Worm (Caenorhabditis elegans) whole organism, L1 larva: ENCODE data around the gene nep-26.

ENCODE experiments used
- C16A3.4 ChIP-seq: fragments of 150-350 bp; optimal IDR thresholded peaks from 2 replicates; lab custom pipeline; 2014; ENCODE audit warnings: missing biosample characterization, missing genetic modification characterization
- C34B4.2 ChIP-seq: sonication (generic microtip); optimal IDR thresholded peaks from 2 replicates; lab custom pipeline; 2017; ENCODE audit warnings: mild to moderate bottlenecking, missing genetic modification characterization, missing compliant biosample characterization
- F16B12.6 ChIP-seq: fragments of 150-350 bp; optimal IDR thresholded peaks from 2 replicates; lab custom pipeline; 2014; ENCODE audit warnings: missing biosample characterization, missing genetic modification characterization
- blmp-1 ChIP-seq: fragments of 150-350 bp; optimal IDR thresholded peaks from 2 replicates; lab custom pipeline; 2014; ENCODE audit warnings: missing biosample characterization, missing genetic modification characterization
- ceh-63 ChIP-seq: fragments of 200-800 bp; sonication (Bioruptor generic); optimal IDR thresholded peaks from 2 replicates; lab custom pipeline; 2018; ENCODE audit warnings: mild to moderate bottlenecking, missing genetic modification characterization, missing compliant biosample characterization
- ceh-8 ChIP-seq: fragments of 200-800 bp; sonication (Bioruptor generic); optimal IDR thresholded peaks from 2 replicates; lab custom pipeline; 2018; ENCODE audit warnings: mild to moderate bottlenecking, missing genetic modification characterization, moderate library complexity, missing compliant biosample characterization
- ceh-88 ChIP-seq: fragments of 200-800 bp; sonication (Bioruptor generic); IDR thresholded peaks from 2 replicates; pipeline ENCODE4 v1.3.6; 2022; ENCODE audit warnings: missing genetic modification characterization, missing compliant biosample characterization
- dpl-1 ChIP-seq, 3 experiments: fragments of 150-350 bp in 2 of 3; sonication (generic microtip) in 1 of 3; optimal IDR thresholded peaks; 2 replicates each; lab custom pipeline; 2014 to 2017; ENCODE audit warnings: missing biosample characterization in 3 of 3, missing genetic modification characterization in 3 of 3, missing genetic modification reagents in 3 of 3
- dsc-1 ChIP-seq: sonication (generic microtip); optimal IDR thresholded peaks from 2 replicates; lab custom pipeline; 2016; ENCODE audit warnings: mild to moderate bottlenecking, missing genetic modification characterization, missing compliant biosample characterization
- efl-1 ChIP-seq, 4 experiments: fragments of 150-350 bp; optimal IDR thresholded peaks in 3 of 4; peaks in 1 of 4; 1 replicate in 1 of 4; 2 replicates in 3 of 4; lab custom pipeline; 2014; ENCODE audit warnings: missing biosample characterization in 2 of 4, missing genetic modification characterization in 2 of 4, missing genetic modification reagents in 2 of 4
- egl-13 ChIP-seq: sonication (generic microtip); optimal IDR thresholded peaks from 2 replicates; lab custom pipeline; 2016; ENCODE audit warnings: missing genotype, missing genetic modification reagents, missing genetic modification characterization, missing compliant biosample characterization
- fos-1 ChIP-seq: fragments of 150-350 bp; optimal IDR thresholded peaks from 2 replicates; lab custom pipeline; 2014; ENCODE audit warnings: missing biosample characterization, missing genetic modification characterization
- hlh-17 ChIP-seq: fragments of 200-800 bp; sonication (Bioruptor generic); optimal IDR thresholded peaks from 2 replicates; lab custom pipeline; 2018; ENCODE audit warnings: missing genetic modification characterization, mild to moderate bottlenecking, missing compliant biosample characterization, moderate library complexity, borderline replicate concordance
- hpl-2 ChIP-seq: fragments of 150-350 bp; optimal IDR thresholded peaks from 2 replicates; lab custom pipeline; 2014; ENCODE audit warnings: missing biosample characterization, missing genetic modification reagents, missing genetic modification characterization
- irx-1 ChIP-seq: sonication (generic microtip); optimal IDR thresholded peaks from 2 replicates; lab custom pipeline; 2016; ENCODE audit warnings: missing genetic modification characterization, missing compliant biosample characterization
- isw-1 ChIP-seq: fragments of 200-800 bp; sonication (Bioruptor generic); IDR thresholded peaks from 2 replicates; pipeline ENCODE4 v1.3.6; 2022; ENCODE audit warnings: missing genetic modification characterization, missing compliant biosample characterization
- lin-15B ChIP-seq: fragments of 150-350 bp; sonication (generic microtip); optimal IDR thresholded peaks from 3 replicates; lab custom pipeline; 2014; ENCODE audit warnings: missing biosample characterization, missing genetic modification characterization
- lin-39 ChIP-seq: fragments of 150-350 bp; optimal IDR thresholded peaks from 2 replicates; lab custom pipeline; 2014; ENCODE audit warnings: missing biosample characterization, missing genetic modification reagents, missing genetic modification characterization
- mab-9 ChIP-seq: fragments of 200-800 bp; sonication (Bioruptor generic); IDR thresholded peaks from 2 replicates; pipeline ENCODE4 v1.3.6; 2022; ENCODE audit warnings: missing genetic modification reagents, missing genetic modification characterization, missing compliant biosample characterization
- mdl-1 ChIP-seq, 2 experiments: fragments of 150-350 bp; optimal IDR thresholded peaks; 2 replicates each; lab custom pipeline; 2014 to 2017; ENCODE audit warnings: missing biosample characterization in 2 of 2, missing genetic modification characterization in 2 of 2, inconsistent platforms in 1 of 2
- nhr-11 ChIP-seq: fragments of 150-350 bp; optimal IDR thresholded peaks from 2 replicates; lab custom pipeline; 2014; ENCODE audit warnings: missing biosample characterization, missing genetic modification characterization
- nhr-19 ChIP-seq: fragments of 200-800 bp; sonication (Bioruptor generic); conservative IDR thresholded peaks from 2 replicates; pipeline ENCODE4 v1.3.6; 2022; ENCODE audit warnings: missing genetic modification characterization, missing compliant biosample characterization
- nhr-20 ChIP-seq: sonication (generic microtip); optimal IDR thresholded peaks from 2 replicates; lab custom pipeline; 2016; ENCODE audit warnings: mild to moderate bottlenecking, missing genetic modification characterization, missing compliant biosample characterization
- nhr-28 ChIP-seq: fragments of 150-350 bp; optimal IDR thresholded peaks from 2 replicates; lab custom pipeline; 2014; ENCODE audit warnings: missing biosample characterization, missing genetic modification characterization
- nhr-71 ChIP-seq: sonication (generic microtip); optimal IDR thresholded peaks from 2 replicates; lab custom pipeline; 2016; ENCODE audit warnings: mild to moderate bottlenecking, missing genetic modification characterization, moderate library complexity, missing compliant biosample characterization
- nhr-77 ChIP-seq: fragments of 150-350 bp; optimal IDR thresholded peaks from 2 replicates; lab custom pipeline; 2014; ENCODE audit warnings: missing biosample characterization, missing genetic modification characterization
- nhr-85 ChIP-seq: sonication (generic microtip); peaks from one replicate; lab custom pipeline; 2016; ENCODE audit warnings: missing genetic modification characterization, inconsistent platforms, missing compliant biosample characterization
- pqm-1 ChIP-seq: sonication (generic microtip); optimal IDR thresholded peaks from 3 replicates; lab custom pipeline; 2017; ENCODE audit warnings: missing biosample characterization, missing genetic modification characterization
- rnt-1 ChIP-seq: sonication (generic microtip); optimal IDR thresholded peaks from 2 replicates; lab custom pipeline; 2016; ENCODE audit warnings: mild to moderate bottlenecking, missing genetic modification characterization, moderate library complexity, missing compliant biosample characterization
- snpc-4 ChIP-seq: fragments of 150-350 bp; optimal IDR thresholded peaks from 2 replicates; lab custom pipeline; 2014; ENCODE audit warnings: missing biosample characterization, missing genetic modification characterization
- sox-4 ChIP-seq: sonication (generic microtip); optimal IDR thresholded peaks from 2 replicates; lab custom pipeline; 2016; ENCODE audit warnings: missing genetic modification characterization, missing compliant biosample characterization
- sptf-1 ChIP-seq: fragments of 150-350 bp; optimal IDR thresholded peaks from 2 replicates; lab custom pipeline; 2014; ENCODE audit warnings: missing biosample characterization, missing genetic modification characterization
- sup-37 ChIP-seq: fragments of 200-800 bp; sonication (Bioruptor generic); optimal IDR thresholded peaks from 2 replicates; lab custom pipeline; 2018; ENCODE audit warnings: mild to moderate bottlenecking, missing genetic modification characterization, missing compliant biosample characterization
- swsn-7 ChIP-seq: sonication (generic microtip); optimal IDR thresholded peaks from 2 replicates; lab custom pipeline; 2016; ENCODE audit warnings: missing genetic modification characterization, missing compliant biosample characterization
- unc-30 ChIP-seq: sonication (generic microtip); optimal IDR thresholded peaks from 2 replicates; lab custom pipeline; 2017; ENCODE audit warnings: missing biosample characterization, missing genetic modification characterization
- unc-86 ChIP-seq: sonication (generic microtip); optimal IDR thresholded peaks from 2 replicates; lab custom pipeline; 2016; ENCODE audit warnings: missing genetic modification characterization, missing compliant biosample characterization
- unc-98 ChIP-seq: fragments of 200-800 bp; sonication (Bioruptor generic); IDR thresholded peaks from 2 replicates; pipeline ENCODE4 v1.3.6; 2022; ENCODE audit warnings: missing genetic modification characterization, missing compliant biosample characterization
- vab-15 ChIP-seq: sonication (generic microtip); optimal IDR thresholded peaks from 2 replicates; lab custom pipeline; 2017; ENCODE audit warnings: missing genotype, mild to moderate bottlenecking, missing genetic modification characterization, missing compliant biosample characterization
- zag-1 ChIP-seq: fragments of 150-350 bp; optimal IDR thresholded peaks from 2 replicates; lab custom pipeline; 2014; ENCODE audit warnings: missing biosample characterization, missing genetic modification characterization
- zip-4 ChIP-seq: fragments of 200-800 bp; sonication (Bioruptor generic); optimal IDR thresholded peaks from 2 replicates; lab custom pipeline; 2018; ENCODE audit warnings: mild to moderate bottlenecking, missing genetic modification characterization, moderate library complexity, missing compliant biosample characterization
- ztf-11 ChIP-seq, 2 experiments: sonication (generic microtip); optimal IDR thresholded peaks; 2 replicates each; lab custom pipeline; 2016 to 2017; ENCODE audit warnings: missing genetic modification characterization in 2 of 2, missing biosample characterization in 1 of 2, missing compliant biosample characterization in 1 of 2

The nep-26 gene

ce11 chrII:10300082-10300749, at the start of gene nep-26 (continued):
- TF ChIP-seq nhr-20 (tag; lab: Kevin White, UChicago) = peak; percentile 66
- no peak for TF ChIP-seq blmp-1 (tag; lab: Kevin White, UChicago)
- TF ChIP-seq egl-13 (tag; lab: Kevin White, UChicago) = no peak
- TF ChIP-seq nhr-19 (GFP tag; lab: Robert Waterston, UW) = peak; percentile 78
- peak in 1 of 2 experiments; percentile 63 for TF ChIP-seq mdl-1 (tag; optimal IDR thresholded peaks at IDR 0.05; lab: Kevin White, UChicago)
- no peak for TF ChIP-seq unc-30
- no peak for TF ChIP-seq ztf-11 (tag; optimal IDR thresholded peaks at IDR 0.05; lab: Kevin White, UChicago)
- no peak for TF ChIP-seq nhr-77 (tag; lab: Kevin White, UChicago)
- TF ChIP-seq nhr-71 (tag; lab: Kevin White, UChicago) = peak; percentile 90
- peak; percentile 85 for TF ChIP-seq rnt-1 (tag; lab: Kevin White, UChicago)
- no peak for TF ChIP-seq irx-1
- no peak for TF ChIP-seq nhr-28 (tag; lab: Kevin White, UChicago)
- TF ChIP-seq dpl-1 (GFP tag; optimal IDR thresholded peaks at IDR 0.05; lab: Kevin White, UChicago) = peak in 1 of 3 experiments; percentile 11
- no peak for TF ChIP-seq F16B12.6 (tag; lab: Kevin White, UChicago)
- TF ChIP-seq nhr-85 (tag; lab: Kevin White, UChicago) = no peak
- TF ChIP-seq dsc-1 (tag; lab: Kevin White, UChicago) = peak; percentile 71
- no peak for TF ChIP-seq isw-1 (GFP tag; lab: Robert Waterston, UW)
- TF ChIP-seq unc-98 (GFP tag; lab: Robert Waterston, UW) = no peak
- no peak for TF ChIP-seq hpl-2 (GFP tag; lab: Kevin White, UChicago)
- no peak for TF ChIP-seq zip-4 (GFP tag; lab: Kevin White, UChicago)
- TF ChIP-seq fos-1 (tag; lab: Kevin White, UChicago) = no peak
- no peak for TF ChIP-seq sptf-1 (tag; lab: Kevin White, UChicago)
- no peak for TF ChIP-seq unc-86
- no peak for TF ChIP-seq hlh-17 (GFP tag; lab: Kevin White, UChicago)
- no peak for TF ChIP-seq zag-1 (tag; lab: Kevin White, UChicago)
- TF ChIP-seq lin-15B (tag; lab: Kevin White, UChicago) = no peak
- TF ChIP-seq nhr-11 (tag; lab: Kevin White, UChicago) = peak; percentile 6
- no peak for TF ChIP-seq ceh-8 (GFP tag; lab: Kevin White, UChicago)
- peak in 1 of 2 experiments; percentile 39 for TF ChIP-seq efl-1 (optimal IDR thresholded peaks at IDR 0.05; lab: Kevin White, UChicago)
- TF ChIP-seq efl-1 (GFP tag; optimal IDR thresholded peaks at IDR 0.05 in 1 of 2; lab: Kevin White, UChicago) = no peak
- no peak for TF ChIP-seq snpc-4
- TF ChIP-seq sup-37 = no peak
- TF ChIP-seq ceh-88 (GFP tag; lab: Robert Waterston, UW) = no peak

ce11 chrII:10346075-10346474, 46.1 kb upstream of the nep-26 start, which contains the start of gene C07E3.10:
Gene C07E3.10 (plus strand): TSS chrII:10346375.
- no peak for TF ChIP-seq swsn-7
- no peak for TF ChIP-seq C34B4.2 (tag; lab: Kevin White, UChicago)
- no peak for TF ChIP-seq sox-4 (tag; lab: Kevin White, UChicago)
- TF ChIP-seq vab-15 (tag; lab: Kevin White, UChicago) = no peak
- TF ChIP-seq C16A3.4 (tag; lab: Kevin White, UChicago) = no peak
- no peak for TF ChIP-seq snpc-4
- no peak for TF ChIP-seq nhr-11 (tag; lab: Kevin White, UChicago)
- no peak for TF ChIP-seq pqm-1 (tag; lab: Kevin White, UChicago)
- TF ChIP-seq zag-1 (tag; lab: Kevin White, UChicago) = no peak
- TF ChIP-seq sptf-1 (tag; lab: Kevin White, UChicago) = no peak
- no peak for TF ChIP-seq ceh-63 (GFP tag; lab: Kevin White, UChicago)
- no peak for TF ChIP-seq efl-1 (optimal IDR thresholded peaks at IDR 0.05; lab: Kevin White, UChicago)
- no peak for TF ChIP-seq efl-1 (GFP tag; optimal IDR thresholded peaks at IDR 0.05 in 1 of 2; lab: Kevin White, UChicago)
- no peak for TF ChIP-seq mab-9 (GFP tag; lab: Robert Waterston, UW)
- no peak for TF ChIP-seq lin-39 (tag; lab: Kevin White, UChicago)
- no peak for TF ChIP-seq nhr-71 (tag; lab: Kevin White, UChicago)
